Fruit fly (Drosophila melanogaster): ENCODE data around the gene CG2656.

CG2656 gene

DNA sequence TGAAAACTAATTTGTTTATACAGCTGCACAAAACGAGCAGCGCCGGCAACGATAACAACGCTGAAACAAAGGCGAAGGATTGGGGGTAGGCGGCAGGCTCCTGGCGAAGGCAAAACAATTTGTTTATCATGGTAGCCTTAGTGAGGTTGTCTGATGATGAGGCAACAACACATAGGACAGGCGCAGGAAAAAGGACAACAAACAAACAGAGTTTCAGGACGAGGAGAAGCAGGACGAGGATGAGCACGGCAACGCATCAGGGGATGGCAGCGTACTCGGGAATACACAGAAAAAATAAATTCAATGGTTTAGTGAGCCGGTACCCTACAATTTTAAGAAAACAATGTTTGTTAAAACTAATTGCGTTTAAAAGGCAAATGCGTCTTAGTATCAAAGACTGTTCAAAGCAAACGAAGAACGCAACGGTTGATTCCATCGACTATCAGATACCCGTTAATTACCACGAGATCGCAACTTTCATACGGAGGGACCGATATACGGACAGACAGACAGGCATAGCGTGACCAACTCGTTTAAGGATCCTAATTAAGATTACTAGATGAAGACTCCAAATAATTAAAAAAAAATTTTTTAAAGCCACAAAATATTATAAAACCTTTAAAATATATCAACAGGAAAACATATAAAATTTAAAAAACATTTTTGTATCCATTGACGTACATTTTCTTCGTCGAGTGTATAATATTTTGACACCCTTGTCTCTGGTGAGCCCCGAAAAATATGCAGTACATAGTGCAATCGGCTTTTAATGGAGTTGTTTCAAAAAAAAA, 9.6 kb upstream of the CG2656 start (continued):
- TF ChIP-seq Hsf (GFP tag; optimal IDR thresholded peaks at IDR 0.05) (peak; percentile 16), Med (GFP tag) (peak; percentile 51), dmrt11E (tag; optimal IDR thresholded peaks at IDR 0.05) (peak; percentile 57), CG10267 (tag; optimal IDR thresholded peaks at IDR 0.05) (peak; percentile 9), az2 (GFP tag; optimal IDR thresholded peaks at IDR 0.05) (peak; percentile 17), prd (optimal IDR thresholded peaks at IDR 0.05) (no peak), prd (GFP tag; IDR thresholded peaks at IDR 0.05) (peak; percentile 14; the same call in 1 of the 3 replicates), Ssrp (tag; optimal IDR thresholded peaks at IDR 0.05) (peak; percentile 3), gt (GFP tag; IDR thresholded peaks at IDR 0.05) (no peak), CrebB (tag; optimal IDR thresholded peaks at IDR 0.05) (no peak), CG15696 (tag; optimal IDR thresholded peaks at IDR 0.05) (peak; percentile 42), CG31388 (GFP tag; optimal IDR thresholded peaks at IDR 0.05) (no peak), CG9727 (GFP tag; optimal IDR thresholded peaks at IDR 0.05) (peak; percentile 53), CG18262 (tag; optimal IDR thresholded peaks at IDR 0.05) (peak; percentile 54), stwl (tag; optimal IDR thresholded peaks at IDR 0.05) (peak; percentile 8), CG17361 (GFP tag; IDR thresholded peaks at IDR 0.05) (peak; percentile 25; the same call in 1 of the 3 replicates), zf30C (GFP tag; optimal IDR thresholded peaks at IDR 0.05) (peak; percentile 62)

DNA sequence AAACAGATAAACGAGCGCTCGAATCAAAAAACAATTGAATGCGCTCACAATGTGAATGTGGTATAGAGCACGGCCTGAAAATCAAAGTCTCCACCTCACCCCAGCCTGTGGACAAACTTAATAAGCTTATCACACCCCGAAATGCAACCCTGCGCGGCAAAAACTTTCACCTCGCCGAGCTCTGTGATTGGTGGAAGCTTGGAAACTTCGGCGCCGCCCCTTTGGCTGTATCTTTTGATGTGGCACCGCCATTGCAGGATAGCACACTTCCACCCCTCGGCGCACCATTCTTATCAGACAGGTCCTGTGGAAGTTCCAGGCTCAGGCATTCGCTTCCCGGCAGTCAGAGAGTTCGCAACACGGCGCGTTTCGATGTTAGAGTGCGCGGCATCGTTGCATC, 8.6 kb upstream of the CG2656 start, which contains the start of gene Fer1:
Fer1 (plus strand) TSS at position 326 of the 400 bp plus-strand sequence.
- TF ChIP-seq Nf-YB (GFP tag; optimal IDR thresholded peaks at IDR 0.05) (peak; percentile 95), Lhr (GFP tag; optimal IDR thresholded peaks at IDR 0.05) (no peak), CG43689 (GFP tag; IDR thresholded peaks at IDR 0.05) (no peak), CG11504 (tag; optimal IDR thresholded peaks at IDR 0.05) (no peak), sima (GFP tag; optimal IDR thresholded peaks at IDR 0.05) (no peak), CG13123 (GFP tag; optimal IDR thresholded peaks at IDR 0.05) (no peak), CG3065 (GFP tag; optimal IDR thresholded peaks at IDR 0.05) (no peak), Hmx (GFP tag; optimal IDR thresholded peaks at IDR 0.05) (no peak), CG14965 (GFP tag; optimal IDR thresholded peaks at IDR 0.05; ENCODE audit: borderline replicate concordance) (no peak), Eip74EF (GFP tag; optimal IDR thresholded peaks at IDR 0.05) (no peak), CG31388 (GFP tag; optimal IDR thresholded peaks at IDR 0.05) (no peak), fd96Cb (tag; optimal IDR thresholded peaks at IDR 0.05) (no peak), CG2116 (GFP tag; optimal IDR thresholded peaks at IDR 0.05) (peak; percentile 72), CG12659 (GFP tag; optimal IDR thresholded peaks at IDR 0.05) (no peak), HLH4C (GFP tag; IDR thresholded peaks at IDR 0.05; ENCODE audit: partially characterized antibody) (0 out of 3 replicates have a peak, but pooled peaks have one; percentile 20), MTF-1 (GFP tag; optimal IDR thresholded peaks at IDR 0.05; ENCODE audit: borderline replicate concordance) (no peak), lola (GFP tag; optimal IDR thresholded peaks at IDR 0.05) (no peak), CG18764 (GFP tag; optimal IDR thresholded peaks at IDR 0.05) (no peak), nerfin-1 (tag; optimal IDR thresholded peaks at IDR 0.05) (peak; percentile 22), CG1792 (GFP tag; optimal IDR thresholded peaks at IDR 0.05) (no peak), zfh1 (GFP tag; IDR thresholded peaks at IDR 0.05) (no peak), Hmr (GFP tag; optimal IDR thresholded peaks at IDR 0.05) (no peak), PHDP (tag; optimal IDR thresholded peaks at IDR 0.05) (no peak), CG32767 (GFP tag; IDR thresholded peaks at IDR 0.05) (no peak), CG13287 (GFP tag; IDR thresholded peaks at IDR 0.05; ENCODE audit: partially characterized antibody) (no peak), en (GFP tag; optimal IDR thresholded peaks at IDR 0.05) (no peak), CG7357 (GFP tag; IDR thresholded peaks at IDR 0.05) (peak; percentile 60; the same call in 1 of the 3 replicates), CG3163 (GFP tag; optimal IDR thresholded peaks at IDR 0.05) (no peak), bowl (GFP tag; IDR thresholded peaks at IDR 0.05) (no peak), Dip2 (GFP tag; IDR thresholded peaks at IDR 0.05) (no peak), bcd (GFP tag; optimal IDR thresholded peaks at IDR 0.05) (no peak), GATAe (GFP tag; conservative IDR thresholded peaks at IDR 0.05) (no peak)
